Worm (Caenorhabditis elegans): Measurements from ENCODE around the gene oac-48.
A peak's percentile ranks its signal among the peaks of the same experiment; 100 is the strongest.

The oac-48 gene

ce11 chrIV:13703828-13704425 lies 30.3 kb downstream of the oac-48 start, which contains the start of gene tlp-1 (continued):
- TF ChIP-seq gmeb-1 (tag; optimal IDR thresholded peaks at IDR 0.05) = no peak
- peak; percentile 99 for TF ChIP-seq ceh-16 (tag; optimal IDR thresholded peaks at IDR 0.05)
- no peak for TF ChIP-seq sem-4 (tag; optimal IDR thresholded peaks at IDR 0.05)
- TF ChIP-seq blmp-1 (tag; optimal IDR thresholded peaks at IDR 0.05; ENCODE audit: insufficient read depth) = peak; percentile 74
- no peak for TF ChIP-seq mbf-1 (tag; optimal IDR thresholded peaks at IDR 0.05)
- no peak for TF ChIP-seq snpc-4 (tag; optimal IDR thresholded peaks at IDR 0.05)
- no peak for TF ChIP-seq dmd-4 (tag; optimal IDR thresholded peaks at IDR 0.05)
- no peak for TF ChIP-seq nhr-6 (tag; optimal IDR thresholded peaks at IDR 0.05)
- TF ChIP-seq fos-1 (tag; optimal IDR thresholded peaks at IDR 0.05) = peak; percentile 63
- TF ChIP-seq zag-1 (tag; optimal IDR thresholded peaks at IDR 0.05) = no peak
- TF ChIP-seq crh-2 (tag; optimal IDR thresholded peaks at IDR 0.05) = no peak
- no peak for TF ChIP-seq unc-39 (tag; optimal IDR thresholded peaks at IDR 0.05)
- TF ChIP-seq peb-1 (tag; optimal IDR thresholded peaks at IDR 0.05) = no peak
- TF ChIP-seq aly-2 (tag; optimal IDR thresholded peaks at IDR 0.05) = no peak
- no peak for TF ChIP-seq nhr-237 (tag; optimal IDR thresholded peaks at IDR 0.05)
- TF ChIP-seq skn-1 (tag; optimal IDR thresholded peaks at IDR 0.05) = no peak
- no peak for TF ChIP-seq mdl-1 (tag; optimal IDR thresholded peaks at IDR 0.05)

- TF ChIP-seq elt-3 (tag; optimal IDR thresholded peaks at IDR 0.05) = no peak
- TF ChIP-seq F13H6.1 (tag; optimal IDR thresholded peaks at IDR 0.05) = peak; percentile 40
- no peak for TF ChIP-seq Y55F3AM.14 (GFP tag; optimal IDR thresholded peaks at IDR 0.05)
- TF ChIP-seq elt-1 (tag; optimal IDR thresholded peaks at IDR 0.05) = no peak
- TF ChIP-seq nhr-129 (tag; optimal IDR thresholded peaks at IDR 0.05) = peak; percentile 48
- no peak for TF ChIP-seq sma-9 (GFP tag; optimal IDR thresholded peaks at IDR 0.05)
- TF ChIP-seq sma-9 (tag; optimal IDR thresholded peaks at IDR 0.05) = no peak
- TF ChIP-seq lsy-2 (tag; optimal IDR thresholded peaks at IDR 0.05) = no peak
- no peak for TF ChIP-seq unc-55 (GFP tag; optimal IDR thresholded peaks at IDR 0.05)
- no peak for TF ChIP-seq peb-1 (tag; optimal IDR thresholded peaks at IDR 0.05)
- no peak for TF ChIP-seq dmd-4 (tag; optimal IDR thresholded peaks at IDR 0.05)
- peak; percentile 64 for TF ChIP-seq crh-2 (tag; optimal IDR thresholded peaks at IDR 0.05)
- no peak for TF ChIP-seq skn-1 (tag; optimal IDR thresholded peaks at IDR 0.05)
- peak; percentile 60 for TF ChIP-seq fos-1 (tag; optimal IDR thresholded peaks at IDR 0.05)
- TF ChIP-seq ama-1 (optimal IDR thresholded peaks at IDR 0.05) = no peak
- TF ChIP-seq gmeb-1 (tag; optimal IDR thresholded peaks at IDR 0.05) = peak; percentile 21
- no peak for TF ChIP-seq mab-5 (tag; optimal IDR thresholded peaks at IDR 0.05)
- TF ChIP-seq sma-3 (GFP tag; optimal IDR thresholded peaks at IDR 0.05) = peak; percentile 8
- no peak for TF ChIP-seq nhr-12 (tag; optimal IDR thresholded peaks at IDR 0.05)
- TF ChIP-seq nhr-237 (tag; optimal IDR thresholded peaks at IDR 0.05) = no peak
- no peak for TF ChIP-seq blmp-1 (tag; optimal IDR thresholded peaks at IDR 0.05; ENCODE audit: insufficient read depth)
- TF ChIP-seq ztf-4 (tag; optimal IDR thresholded peaks at IDR 0.05) = no peak
Measured at ce11 chrIV:13707894-13708293, 34.3 kb downstream of the oac-48 start.

ce11 chrIV:13709069-13709640 lies 35.6 kb downstream of the oac-48 start:
- TF ChIP-seq ztf-11 (tag; optimal IDR thresholded peaks at IDR 0.05) (no peak), blmp-1 (tag; optimal IDR thresholded peaks at IDR 0.05; ENCODE audit: insufficient read depth) (no peak), F13H6.1 (tag; optimal IDR thresholded peaks at IDR 0.05) (no peak), Y55F3AM.14 (GFP tag; optimal IDR thresholded peaks at IDR 0.05) (no peak)

- TF ChIP-seq dmd-4 (tag; optimal IDR thresholded peaks at IDR 0.05) (no peak), F13H6.1 (tag; optimal IDR thresholded peaks at IDR 0.05) (no peak), lin-11 (tag; optimal IDR thresholded peaks at IDR 0.05) (no peak), skn-1 (tag; optimal IDR thresholded peaks at IDR 0.05) (no peak), mdl-1 (tag; optimal IDR thresholded peaks at IDR 0.05) (no peak), sma-9 (GFP tag; optimal IDR thresholded peaks at IDR 0.05) (no peak), sma-9 (tag; optimal IDR thresholded peaks at IDR 0.05) (no peak), nhr-6 (tag; optimal IDR thresholded peaks at IDR 0.05) (no peak), ztf-4 (tag; optimal IDR thresholded peaks at IDR 0.05) (no peak)
Measured at ce11 chrIV:13710367-13710766, 36.8 kb downstream of the oac-48 start.

- TF ChIP-seq nhr-23 (tag; optimal IDR thresholded peaks at IDR 0.05) (no peak), C34F6.9 (tag; optimal IDR thresholded peaks at IDR 0.05) (no peak), nhr-21 (tag; optimal IDR thresholded peaks at IDR 0.05) (no peak), sem-4 (tag; optimal IDR thresholded peaks at IDR 0.05) (no peak), ceh-82 (tag; optimal IDR thresholded peaks at IDR 0.05) (no peak), nhr-11 (tag; optimal IDR thresholded peaks at IDR 0.05) (no peak), dmd-4 (tag; optimal IDR thresholded peaks at IDR 0.05) (no peak), skn-1 (tag; optimal IDR thresholded peaks at IDR 0.05) (no peak)
Measured at ce11 chrIV:13716279-13716678, 42.7 kb downstream of the oac-48 start, which contains the start of gene C47A4.1. C47A4.1 (minus strand) TSS chrIV:13716379.
